Fruit fly (Drosophila melanogaster): Measurements from ENCODE around the gene shps.

DNA sequence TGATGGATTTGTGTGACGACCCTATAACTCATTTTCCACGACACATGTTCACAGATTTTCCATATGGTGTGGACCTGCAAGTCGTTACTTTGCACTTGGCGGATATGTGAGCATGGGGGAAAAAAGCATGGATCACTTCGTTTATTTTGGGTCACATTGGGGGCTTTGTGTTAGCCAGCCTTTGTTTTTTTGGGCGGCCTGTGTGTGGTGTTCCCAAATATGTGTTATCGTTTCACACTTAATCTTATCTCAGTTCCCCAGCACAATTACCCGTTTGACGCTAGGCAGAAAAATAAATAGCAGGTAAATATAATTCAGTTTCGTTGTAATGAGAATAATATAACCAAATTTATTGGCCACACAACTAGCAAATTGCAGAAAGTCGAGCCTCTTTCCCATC, 11.1 kb upstream of the shps start:
- TF ChIP-seq Mnt (GFP tag; optimal IDR thresholded peaks at IDR 0.05) (no peak), CG33017 (tag; optimal IDR thresholded peaks at IDR 0.05) (no peak), CG14711 (tag; optimal IDR thresholded peaks at IDR 0.05) (no peak), cic (GFP tag; optimal IDR thresholded peaks at IDR 0.05) (no peak), bab1 (GFP tag; optimal IDR thresholded peaks at IDR 0.05) (no peak), CG5204 (GFP tag; optimal IDR thresholded peaks at IDR 0.05) (no peak), Crg-1 (GFP tag; optimal IDR thresholded peaks at IDR 0.05) (no peak), CG7101 (tag; optimal IDR thresholded peaks at IDR 0.05) (no peak), kay (GFP tag; ENCODE audit: borderline replicate concordance) (no peak), pad (GFP tag; optimal IDR thresholded peaks at IDR 0.05) (no peak), CG7045 (GFP tag; optimal IDR thresholded peaks at IDR 0.05) (no peak)

Measured in whole organism, adult.